Worm (Caenorhabditis elegans): Measurements from ENCODE around the gene T04C12.8.

Gene T04C12.8

ce11 chrV:11070388-11070787 lies 1.2 kb upstream of the T04C12.8 start:
- TF ChIP-seq crh-2 (tag; optimal IDR thresholded peaks at IDR 0.05), result peak; percentile 22
- TF ChIP-seq nhr-237 (tag; optimal IDR thresholded peaks at IDR 0.05), result no peak
- TF ChIP-seq nhr-25 (tag; optimal IDR thresholded peaks at IDR 0.05), result peak; percentile 75
- TF ChIP-seq aly-2 (tag; optimal IDR thresholded peaks at IDR 0.05), result no peak
- no peak for TF ChIP-seq lsy-2 (tag; optimal IDR thresholded peaks at IDR 0.05)
- TF ChIP-seq ztf-1 (GFP tag; conservative IDR thresholded peaks at IDR 0.05), result no peak
- TF ChIP-seq blmp-1 (tag; optimal IDR thresholded peaks at IDR 0.05; ENCODE audit: insufficient read depth), result peak; percentile 81
- peak; percentile 7 for TF ChIP-seq sma-3 (GFP tag; optimal IDR thresholded peaks at IDR 0.05)
- TF ChIP-seq fos-1 (tag; optimal IDR thresholded peaks at IDR 0.05), result peak; percentile 17
- TF ChIP-seq nhr-77 (tag; optimal IDR thresholded peaks at IDR 0.05), result no peak
- peak; percentile 12 for TF ChIP-seq nhr-21 (tag; optimal IDR thresholded peaks at IDR 0.05)

ce11 chrV:11065513-11065912 lies 3.6 kb downstream of the T04C12.8 start, which contains the start of gene nlp-80:
TSS of gene nlp-80 (minus strand) at chrV:11065613.
- TF ChIP-seq elt-3 (tag; optimal IDR thresholded peaks at IDR 0.05) (no peak), mdl-1 (tag; optimal IDR thresholded peaks at IDR 0.05) (no peak), ceh-16 (tag; optimal IDR thresholded peaks at IDR 0.05) (no peak), ZK546.5 (tag; optimal IDR thresholded peaks at IDR 0.05) (no peak), aly-2 (tag; optimal IDR thresholded peaks at IDR 0.05) (no peak), elt-1 (tag; optimal IDR thresholded peaks at IDR 0.05) (no peak)

- TF ChIP-seq unc-55 (GFP tag; optimal IDR thresholded peaks at IDR 0.05), result peak; percentile 34
- no peak for TF ChIP-seq ama-1 (optimal IDR thresholded peaks at IDR 0.05)
Measured at ce11 chrV:11063115-11063514, 6.0 kb downstream of the T04C12.8 start, which contains the start of gene T04C12.9. TSS of gene T04C12.9 (minus strand) at chrV:11063215.

ce11 chrV:11061887-11062286 lies 7.3 kb downstream of the T04C12.8 start:
- TF ChIP-seq snpc-4 (tag; optimal IDR thresholded peaks at IDR 0.05) (no peak), aly-2 (tag; optimal IDR thresholded peaks at IDR 0.05) (no peak), nhr-25 (tag; optimal IDR thresholded peaks at IDR 0.05) (peak; percentile 23), nhr-129 (tag; optimal IDR thresholded peaks at IDR 0.05) (peak; percentile 6)

ce11 chrV:11060239-11060984 lies 8.7 kb downstream of the T04C12.8 start, which contains the start of gene T04C12.11:
TSS of gene T04C12.11 (minus strand) at chrV:11060289.
- TF ChIP-seq egl-27 (tag; optimal IDR thresholded peaks at IDR 0.05) (no peak), sma-3 (GFP tag; optimal IDR thresholded peaks at IDR 0.05) (no peak), zag-1 (tag; optimal IDR thresholded peaks at IDR 0.05) (no peak), ceh-16 (tag; optimal IDR thresholded peaks at IDR 0.05) (no peak), lin-39 (tag; optimal IDR thresholded peaks at IDR 0.05) (no peak), mbf-1 (tag; optimal IDR thresholded peaks at IDR 0.05) (no peak), fos-1 (tag; optimal IDR thresholded peaks at IDR 0.05) (peak; percentile 12), Y55F3AM.14 (GFP tag; optimal IDR thresholded peaks at IDR 0.05) (no peak), unc-55 (GFP tag; optimal IDR thresholded peaks at IDR 0.05) (no peak), ceh-82 (tag; optimal IDR thresholded peaks at IDR 0.05) (no peak), nhr-6 (tag; optimal IDR thresholded peaks at IDR 0.05) (peak; percentile 13), ztf-1 (GFP tag; conservative IDR thresholded peaks at IDR 0.05) (no peak), ztf-4 (tag; optimal IDR thresholded peaks at IDR 0.05) (no peak), sma-9 (GFP tag; optimal IDR thresholded peaks at IDR 0.05) (no peak), sma-9 (tag; optimal IDR thresholded peaks at IDR 0.05) (no peak), blmp-1 (tag; optimal IDR thresholded peaks at IDR 0.05; ENCODE audit: insufficient read depth) (peak; percentile 95), unc-62 (GFP tag; optimal IDR thresholded peaks at IDR 0.05) (no peak), nhr-10 (tag; optimal IDR thresholded peaks at IDR 0.05) (no peak), aly-2 (tag; optimal IDR thresholded peaks at IDR 0.05) (no peak), lin-13 (GFP tag; optimal IDR thresholded peaks at IDR 0.05) (no peak), nhr-25 (tag; optimal IDR thresholded peaks at IDR 0.05) (peak; percentile 64), alr-1 (tag; optimal IDR thresholded peaks at IDR 0.05) (no peak), lsy-2 (tag; optimal IDR thresholded peaks at IDR 0.05) (no peak), elt-3 (tag; optimal IDR thresholded peaks at IDR 0.05) (no peak), nhr-12 (tag; optimal IDR thresholded peaks at IDR 0.05) (no peak), crh-2 (tag; optimal IDR thresholded peaks at IDR 0.05) (peak; percentile 69), skn-1 (tag; optimal IDR thresholded peaks at IDR 0.05) (no peak), nhr-11 (tag; optimal IDR thresholded peaks at IDR 0.05) (no peak), nhr-237 (tag; optimal IDR thresholded peaks at IDR 0.05) (no peak), lin-11 (tag; optimal IDR thresholded peaks at IDR 0.05) (no peak), nhr-129 (tag; optimal IDR thresholded peaks at IDR 0.05) (peak; percentile 58), gmeb-1 (tag; optimal IDR thresholded peaks at IDR 0.05) (no peak), R02D3.7 (tag; optimal IDR thresholded peaks at IDR 0.05) (no peak), C34F6.9 (tag; optimal IDR thresholded peaks at IDR 0.05) (no peak), dmd-4 (tag; optimal IDR thresholded peaks at IDR 0.05) (no peak), mdl-1 (tag; optimal IDR thresholded peaks at IDR 0.05) (no peak), ztf-11 (tag; optimal IDR thresholded peaks at IDR 0.05) (no peak), ZK546.5 (tag; optimal IDR thresholded peaks at IDR 0.05) (no peak)

All from whole organism, L2 larva.